Worm (Caenorhabditis elegans): ENCODE results near the gene F25G6.8.

F25G6.8 gene

DNA sequence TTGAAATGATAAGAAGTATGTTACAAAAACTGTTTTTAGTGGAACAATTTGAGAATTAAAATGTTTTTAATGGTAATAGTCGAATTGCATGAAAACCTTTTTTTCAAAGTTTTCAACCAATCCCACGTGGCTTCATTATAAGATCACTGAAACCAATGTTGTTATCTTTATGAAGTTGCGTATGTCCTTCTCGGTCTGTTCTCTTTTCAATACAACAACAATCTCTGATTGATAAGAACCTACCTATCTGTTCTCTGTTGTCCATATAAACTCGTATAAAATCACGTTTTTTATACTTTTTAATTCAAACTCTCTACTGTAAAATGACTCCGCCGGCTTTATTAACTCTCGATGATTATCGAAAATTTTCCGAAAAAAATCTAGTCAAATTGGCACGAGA is 38.3 kb upstream of the F25G6.8 start, which contains the start of gene F41E6.5 (continued):
- TF ChIP-seq ama-1 (optimal IDR thresholded peaks at IDR 0.05) (no peak), jun-1 (tag; optimal IDR thresholded peaks at IDR 0.05) (no peak), lin-35 (GFP tag; optimal IDR thresholded peaks at IDR 0.05) (peak in 1 of 2 experiments; percentile 26), lsy-2 (tag; optimal IDR thresholded peaks at IDR 0.05) (no peak), lin-14 (GFP tag; optimal IDR thresholded peaks at IDR 0.05) (peak; percentile 8), tlp-1 (tag; optimal IDR thresholded peaks at IDR 0.05) (no peak), skn-1 (tag; optimal IDR thresholded peaks at IDR 0.05) (no peak), ztf-11 (tag; optimal IDR thresholded peaks at IDR 0.05) (no peak), nhr-28 (tag; optimal IDR thresholded peaks at IDR 0.05) (no peak), nhr-47 (tag; optimal IDR thresholded peaks at IDR 0.05) (no peak), efl-1 (optimal IDR thresholded peaks at IDR 0.05) (no peak), efl-1 (GFP tag; optimal IDR thresholded peaks at IDR 0.05 in 1 of 2) (no peak), lir-3 (tag; optimal IDR thresholded peaks at IDR 0.05; ENCODE audit: poor library complexity) (no peak), ceh-90 (tag; optimal IDR thresholded peaks at IDR 0.05) (no peak), rnt-1 (tag; optimal IDR thresholded peaks at IDR 0.05) (no peak), C34B4.2 (tag; optimal IDR thresholded peaks at IDR 0.05) (no peak), nhr-20 (tag; optimal IDR thresholded peaks at IDR 0.05) (no peak), xbp-1 (tag; optimal IDR thresholded peaks at IDR 0.05) (no peak), aha-1 (tag; optimal IDR thresholded peaks at IDR 0.05) (no peak), unc-86 (tag; optimal IDR thresholded peaks at IDR 0.05) (no peak), nhr-12 (tag; optimal IDR thresholded peaks at IDR 0.05) (no peak), nhr-237 (tag; optimal IDR thresholded peaks at IDR 0.05) (no peak), isw-1 (GFP tag; IDR thresholded peaks at IDR 0.05) (no peak), mdl-1 (tag; optimal IDR thresholded peaks at IDR 0.05) (peak in 1 of 2 experiments; percentile 4), dsc-1 (tag; optimal IDR thresholded peaks at IDR 0.05) (no peak), ces-1 (GFP tag; optimal IDR thresholded peaks at IDR 0.05) (no peak), nhr-19 (GFP tag; conservative IDR thresholded peaks at IDR 0.05) (no peak), unc-62 (GFP tag; optimal IDR thresholded peaks at IDR 0.05) (no peak), pqm-1 (tag; optimal IDR thresholded peaks at IDR 0.05) (no peak), sox-4 (tag; optimal IDR thresholded peaks at IDR 0.05) (no peak), elt-3 (tag; optimal IDR thresholded peaks at IDR 0.05) (peak in 3 of 6 experiments; percentile 12 to 91 (median 24)), nhr-85 (tag) (peak; percentile 66), hpl-2 (GFP tag; optimal IDR thresholded peaks at IDR 0.05) (no peak)

DNA sequence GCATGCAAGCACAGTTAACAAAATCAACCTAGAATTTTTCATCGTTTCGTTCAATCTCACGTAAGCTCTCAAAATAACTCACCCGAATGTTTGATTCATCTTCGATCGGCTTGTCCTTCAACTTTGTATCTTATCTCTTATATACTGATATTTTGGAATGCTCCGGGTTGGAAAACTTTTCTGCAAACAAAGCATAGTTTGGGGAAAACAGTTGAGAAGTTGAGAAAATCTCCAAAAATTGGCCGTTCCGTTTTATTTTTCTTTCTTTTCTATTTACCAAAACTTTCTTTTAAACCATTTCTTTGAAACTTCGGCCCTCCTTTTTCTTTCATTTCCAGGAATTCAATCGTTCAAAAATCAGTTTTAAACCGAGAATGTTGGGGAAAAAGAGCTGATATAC is 37.7 kb upstream of the F25G6.8 start, which contains the start of gene F41E6.15:
F41E6.15 (minus strand) TSS at position 101 of the 400 bp plus-strand sequence.
- TF ChIP-seq pax-3 (tag; optimal IDR thresholded peaks at IDR 0.05) = no peak
- no peak for TF ChIP-seq unc-98 (GFP tag; IDR thresholded peaks at IDR 0.05)
- TF ChIP-seq ets-5 (GFP tag; IDR thresholded peaks at IDR 0.05) = no peak
- TF ChIP-seq mdl-1 (tag; optimal IDR thresholded peaks at IDR 0.05) = no peak
- TF ChIP-seq ceh-88 (GFP tag; IDR thresholded peaks at IDR 0.05) = no peak
- no peak for TF ChIP-seq ceh-90 (tag; optimal IDR thresholded peaks at IDR 0.05)
- TF ChIP-seq nhr-19 (GFP tag; conservative IDR thresholded peaks at IDR 0.05) = no peak

DNA sequence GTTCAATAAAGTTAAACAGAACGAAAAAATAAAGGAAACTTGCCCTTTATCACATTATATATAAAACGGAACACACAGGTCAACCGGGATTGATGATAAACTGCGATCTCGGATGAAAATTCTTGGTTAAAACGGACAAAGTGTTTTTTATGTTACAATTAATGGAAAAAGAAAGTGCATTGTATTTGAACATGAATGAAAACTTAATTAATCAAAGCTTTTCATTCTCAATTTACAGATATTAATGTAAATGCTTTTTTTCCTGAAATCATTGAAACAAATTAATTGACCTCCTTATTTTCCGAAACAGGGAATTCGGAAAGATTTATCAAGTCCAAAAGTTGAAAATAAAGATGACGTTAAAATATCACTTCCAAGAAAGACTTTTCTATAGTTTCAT is 36.4 kb upstream of the F25G6.8 start, which contains the start of gene F41E6.8:
F41E6.8 (minus strand) TSS at position 101 of the 400 bp plus-strand sequence.
- no peak for TF ChIP-seq egl-27 (tag; optimal IDR thresholded peaks at IDR 0.05)
- TF ChIP-seq pqm-1 (tag; optimal IDR thresholded peaks at IDR 0.05) = no peak
- no peak for TF ChIP-seq sup-37 (GFP tag; optimal IDR thresholded peaks at IDR 0.05)
- TF ChIP-seq nhr-77 (tag; optimal IDR thresholded peaks at IDR 0.05) = no peak
- TF ChIP-seq lin-14 (GFP tag; optimal IDR thresholded peaks at IDR 0.05) = no peak
- TF ChIP-seq tlp-1 (tag; optimal IDR thresholded peaks at IDR 0.05) = no peak
- TF ChIP-seq nhr-90 (tag; optimal IDR thresholded peaks at IDR 0.05; ENCODE audit: poor library complexity) = no peak
- no peak for TF ChIP-seq blmp-1 (tag; optimal IDR thresholded peaks at IDR 0.05)
- TF ChIP-seq elt-2 (tag; optimal IDR thresholded peaks at IDR 0.05) = no peak
- no peak for TF ChIP-seq Y116A8C.19 (tag; optimal IDR thresholded peaks at IDR 0.05; ENCODE audit: borderline replicate concordance)
- no peak for TF ChIP-seq ceh-82 (tag; optimal IDR thresholded peaks at IDR 0.05)
- no peak for TF ChIP-seq hlh-4 (tag; optimal IDR thresholded peaks at IDR 0.05)
- no peak for TF ChIP-seq dsc-1 (tag; optimal IDR thresholded peaks at IDR 0.05)

All from whole organism, L1 larva.